Fruit fly (Drosophila melanogaster) whole organism, embryonic: ENCODE data around the gene Reepl1.

ENCODE experiments used
- Blimp-1 ChIP-seq: fragments of 200-800 bp; sonication (Bioruptor generic); optimal IDR thresholded peaks from 3 replicates; lab custom pipeline; 2018; ENCODE audit warnings: missing biosample characterization, missing genetic modification characterization, mild to moderate bottlenecking, moderate library complexity, missing genetic modification reagents
- BtbVII ChIP-seq: fragments of 200-800 bp; sonication (Bioruptor generic); optimal IDR thresholded peaks from 3 replicates; lab custom pipeline; 2017; ENCODE audit warnings: missing biosample characterization, mild to moderate bottlenecking, missing genetic modification characterization
- C15 ChIP-seq: fragments of 200-800 bp; sonication (Bioruptor generic); IDR thresholded peaks from 3 replicates; pipeline ENCODE4 v1.3.6; 2022; ENCODE audit warnings: missing biosample characterization, missing genetic modification characterization
- CG10209 ChIP-seq: fragments of 200-800 bp; sonication (Bioruptor generic); optimal IDR thresholded peaks from 3 replicates; lab custom pipeline; 2017; ENCODE audit warnings: missing biosample characterization, mild to moderate bottlenecking, missing genetic modification characterization, missing genetic modification reagents
- CG10366 ChIP-seq: fragments of 200-800 bp; sonication (Bioruptor generic); IDR thresholded peaks from 2 replicates; pipeline ENCODE4 v1.3.6; 2022; ENCODE audit warnings: missing biosample characterization, missing genetic modification characterization
- CG10654 ChIP-seq: fragments of 200-800 bp; sonication (Bioruptor generic); optimal IDR thresholded peaks from 2 replicates; lab custom pipeline; 2016; ENCODE audit warnings: missing biosample characterization, missing genetic modification characterization
- CG11247 ChIP-seq: fragments of 200-800 bp; sonication (Bioruptor generic); IDR thresholded peaks from 2 replicates; pipeline ENCODE4 v1.3.6; 2022; ENCODE audit warnings: missing biosample characterization, missing genetic modification characterization
- CG12071 ChIP-seq: fragments of 200-800 bp; sonication (Bioruptor generic); optimal IDR thresholded peaks from 3 replicates; lab custom pipeline; 2018; ENCODE audit warnings: missing biosample characterization, mild to moderate bottlenecking, missing genetic modification characterization
- CG12769 ChIP-seq: fragments of 200-800 bp; sonication (Bioruptor generic); optimal IDR thresholded peaks from 2 replicates; lab custom pipeline; 2019; ENCODE audit warnings: missing biosample characterization, mild to moderate bottlenecking, missing genetic modification characterization, moderate library complexity
- CG14965 ChIP-seq: fragments of 200-800 bp; sonication (Bioruptor generic); optimal IDR thresholded peaks from 2 replicates; lab custom pipeline; 2016; ENCODE audit warnings: missing biosample characterization, missing genetic modification characterization, borderline replicate concordance
- CG15696 ChIP-seq: fragments of 200-800 bp; sonication (Bioruptor generic); optimal IDR thresholded peaks from 2 replicates; lab custom pipeline; 2019; ENCODE audit warnings: missing biosample characterization, mild to moderate bottlenecking, missing genetic modification characterization, moderate library complexity
- CG1647 ChIP-seq: fragments of 200-800 bp; sonication (Bioruptor generic); optimal IDR thresholded peaks from 3 replicates; lab custom pipeline; 2016; ENCODE audit warnings: missing biosample characterization, missing genetic modification characterization
- CG16779 ChIP-seq: fragments of 200-800 bp; sonication (Bioruptor generic); IDR thresholded peaks from 2 replicates; pipeline ENCODE4 v1.3.6; 2022; ENCODE audit warnings: missing biosample characterization, missing genetic modification characterization
- CG17829 ChIP-seq: fragments of 200-800 bp; optimal IDR thresholded peaks from 2 replicates; lab custom pipeline; 2019; ENCODE audit warnings: missing biosample characterization, mild to moderate bottlenecking, missing genetic modification characterization, moderate library complexity
- CG18619 ChIP-seq: fragments of 200-800 bp; sonication (Bioruptor generic); optimal IDR thresholded peaks from 3 replicates; lab custom pipeline; 2017; ENCODE audit warnings: missing biosample characterization, mild to moderate bottlenecking, missing genetic modification characterization
- CG18764 ChIP-seq: fragments of 200-800 bp; sonication (Bioruptor generic); optimal IDR thresholded peaks from 3 replicates; lab custom pipeline; 2016; ENCODE audit warnings: missing biosample characterization, missing genetic modification characterization
- CG2129 ChIP-seq: fragments of 200-800 bp; sonication (Bioruptor generic); IDR thresholded peaks from 2 replicates; pipeline ENCODE4 v1.3.6; 2022; ENCODE audit warnings: missing biosample characterization, missing genetic modification characterization; ENCODE audit not compliant: partially characterized antibody
- CG2199 ChIP-seq: fragments of 200-800 bp; sonication (Bioruptor generic); IDR thresholded peaks from 3 replicates; pipeline ENCODE4 v1.3.6; 2022; ENCODE audit warnings: missing biosample characterization, missing genetic modification characterization
- CG34224 ChIP-seq: fragments of 200-800 bp; sonication (Bioruptor generic); IDR thresholded peaks from 3 replicates; pipeline ENCODE4 v1.3.6; 2022; ENCODE audit warnings: missing biosample characterization, missing genetic modification characterization; ENCODE audit not compliant: partially characterized antibody
- CG4854 ChIP-seq: fragments of 200-800 bp; sonication (Bioruptor generic); optimal IDR thresholded peaks from 2 replicates; lab custom pipeline; 2016; ENCODE audit warnings: missing biosample characterization, missing genetic modification characterization, inconsistent platforms
- CG6175 ChIP-seq: fragments of 200-800 bp; sonication (Bioruptor generic); IDR thresholded peaks from 3 replicates; pipeline ENCODE4 v1.3.6; 2022; ENCODE audit warnings: missing biosample characterization, missing genetic modification characterization
- CG6683 ChIP-seq: fragments of 200-800 bp; sonication (Bioruptor generic); optimal IDR thresholded peaks from 2 replicates; lab custom pipeline; 2017; ENCODE audit warnings: missing biosample characterization, mild to moderate bottlenecking, missing genetic modification characterization, missing genetic modification reagents
- Chrac-16 ChIP-seq: fragments of 200-800 bp; sonication (Bioruptor generic); optimal IDR thresholded peaks from 3 replicates; lab custom pipeline; 2016; ENCODE audit warnings: missing biosample characterization, missing genetic modification characterization
- D ChIP-seq, 2 experiments: fragments of 200-800 bp in 1 of 2; fragments of >200 bp in 1 of 2; sonication (Bioruptor generic) in 1 of 2; optimal IDR thresholded peaks; 2 replicates in 1 of 2; 3 replicates in 1 of 2; lab custom pipeline; 2017; ENCODE audit warnings: mild to moderate bottlenecking in 1 of 2, missing biosample characterization in 1 of 2, missing genetic modification characterization in 1 of 2, missing genetic modification reagents in 1 of 2
- H15 ChIP-seq: fragments of 200-800 bp; sonication (Bioruptor generic); IDR thresholded peaks from 3 replicates; pipeline ENCODE4 v1.3.6; 2022; ENCODE audit warnings: missing biosample characterization, missing genetic modification characterization
- Hr3 ChIP-seq: fragments of 200-800 bp; sonication (Bioruptor generic); optimal IDR thresholded peaks from 3 replicates; lab custom pipeline; 2016; ENCODE audit warnings: missing biosample characterization, missing genetic modification characterization
- Hr78 ChIP-seq, 2 experiments: fragments of 200-800 bp in 1 of 2; fragments of >200 bp in 1 of 2; sonication (Bioruptor generic) in 1 of 2; optimal IDR thresholded peaks; 2 replicates each; lab custom pipeline; 2017 to 2019; ENCODE audit warnings: missing biosample characterization in 2 of 2, missing genetic modification characterization in 2 of 2, mild to moderate bottlenecking in 1 of 2, moderate library complexity in 1 of 2
- Jarid2 ChIP-seq: fragments of 200-800 bp; sonication (Bioruptor generic); optimal IDR thresholded peaks from 3 replicates; lab custom pipeline; 2017; ENCODE audit warnings: mild to moderate bottlenecking, missing biosample characterization, missing genetic modification reagents, missing genetic modification characterization
- Lhr ChIP-seq: fragments of 200-800 bp; sonication (Bioruptor generic); optimal IDR thresholded peaks from 3 replicates; lab custom pipeline; 2017; ENCODE audit warnings: mild to moderate bottlenecking, missing biosample characterization, missing genetic modification reagents, missing genetic modification characterization
- Trl ChIP-seq, 3 experiments: fragments of >200 bp in 2 of 3; fragments of 200-800 bp in 1 of 3; sonication (Bioruptor generic) in 1 of 3; optimal IDR thresholded peaks; 2 replicates in 1 of 3; 3 replicates in 2 of 3; lab custom pipeline; 2016 to 2017; ENCODE audit warnings: missing biosample characterization in 1 of 3, missing genetic modification characterization in 1 of 3
- Usf ChIP-seq: fragments of 200-800 bp; sonication (Bioruptor generic); optimal IDR thresholded peaks from 2 replicates; lab custom pipeline; 2017; ENCODE audit warnings: missing genotype, missing biosample characterization, missing genetic modification characterization
- Xbp1 ChIP-seq: fragments of 200-800 bp; sonication (Bioruptor generic); optimal IDR thresholded peaks from 3 replicates; lab custom pipeline; 2016; ENCODE audit warnings: missing biosample characterization, mild to moderate bottlenecking, missing genetic modification characterization
- ac ChIP-seq: fragments of 200-800 bp; sonication (Bioruptor generic); optimal IDR thresholded peaks from 3 replicates; lab custom pipeline; 2017; ENCODE audit warnings: missing biosample characterization, mild to moderate bottlenecking, missing genetic modification characterization
- crol ChIP-seq: fragments of 200-800 bp; sonication (Bioruptor generic); IDR thresholded peaks from 2 replicates; pipeline ENCODE4 v1.3.6; 2022; ENCODE audit warnings: missing biosample characterization, missing genetic modification characterization
- disco-r ChIP-seq: fragments of 200-800 bp; sonication (Bioruptor generic); optimal IDR thresholded peaks from 2 replicates; lab custom pipeline; 2016; ENCODE audit warnings: missing biosample characterization, missing genetic modification characterization
- dmrt99B ChIP-seq: fragments of 200-800 bp; sonication (Bioruptor generic); optimal IDR thresholded peaks from 2 replicates; lab custom pipeline; 2018; ENCODE audit warnings: missing biosample characterization, mild to moderate bottlenecking, missing genetic modification characterization, moderate library complexity
- emc ChIP-seq: fragments of 200-800 bp; sonication (Bioruptor generic); optimal IDR thresholded peaks from 2 replicates; lab custom pipeline; 2016; ENCODE audit warnings: missing biosample characterization, missing genetic modification characterization
- eve ChIP-seq, 2 experiments: fragments of >200 bp; optimal IDR thresholded peaks; 2 replicates each; lab custom pipeline; 2017; ENCODE audit warnings: missing biosample characterization in 2 of 2, missing genetic modification characterization in 2 of 2
- gfzf ChIP-seq: fragments of 200-800 bp; sonication (Bioruptor generic); optimal IDR thresholded peaks from 2 replicates; lab custom pipeline; 2016; ENCODE audit warnings: missing biosample characterization, mild to moderate bottlenecking, missing genetic modification characterization, moderate library complexity
- her ChIP-seq: fragments of 200-800 bp; sonication (Bioruptor generic); optimal IDR thresholded peaks from 2 replicates; lab custom pipeline; 2016; ENCODE audit warnings: missing biosample characterization, missing genetic modification characterization
- hth ChIP-seq: fragments of >200 bp; optimal IDR thresholded peaks from 2 replicates; lab custom pipeline; 2017; ENCODE audit warnings: inconsistent platforms
- lab ChIP-seq: fragments of 200-800 bp; sonication (Bioruptor generic); optimal IDR thresholded peaks from 3 replicates; lab custom pipeline; 2017; ENCODE audit warnings: missing biosample characterization, missing genetic modification characterization, mild to moderate bottlenecking, moderate library complexity, missing genetic modification reagents
- luna ChIP-seq: fragments of 200-800 bp; sonication (Bioruptor generic); optimal IDR thresholded peaks from 2 replicates; lab custom pipeline; 2016; ENCODE audit warnings: missing biosample characterization, missing genetic modification characterization
- org-1 ChIP-seq: fragments of 200-800 bp; sonication (Bioruptor generic); optimal IDR thresholded peaks from 2 replicates; lab custom pipeline; 2017; ENCODE audit warnings: missing biosample characterization, missing genetic modification characterization
- pho ChIP-seq: fragments of 200-800 bp; sonication (Bioruptor generic); optimal IDR thresholded peaks from 2 replicates; lab custom pipeline; 2016; ENCODE audit warnings: missing biosample characterization, missing genetic modification characterization
- pita ChIP-seq: fragments of 200-800 bp; sonication (Bioruptor generic); optimal IDR thresholded peaks from 2 replicates; lab custom pipeline; 2017; ENCODE audit warnings: missing biosample characterization, mild to moderate bottlenecking, missing genetic modification characterization
- pros ChIP-seq: fragments of 200-800 bp; sonication (Bioruptor generic); optimal IDR thresholded peaks from 3 replicates; lab custom pipeline; 2019; ENCODE audit warnings: missing biosample characterization, mild to moderate bottlenecking, missing genetic modification characterization, moderate library complexity
- rib ChIP-seq: fragments of 200-800 bp; sonication (Bioruptor generic); IDR thresholded peaks from 2 replicates; pipeline ENCODE4 v1.3.6; 2022; ENCODE audit warnings: missing biosample characterization, missing genetic modification characterization
- run ChIP-seq: fragments of 200-800 bp; sonication (Bioruptor generic); optimal IDR thresholded peaks from 3 replicates; lab custom pipeline; 2018; ENCODE audit warnings: missing biosample characterization, mild to moderate bottlenecking, missing genetic modification characterization
- zfh2 ChIP-seq: fragments of 200-800 bp; sonication (Bioruptor generic); optimal IDR thresholded peaks from 2 replicates; lab custom pipeline; 2016; ENCODE audit warnings: missing biosample characterization, missing genetic modification characterization

Reepl1 gene

DNA sequence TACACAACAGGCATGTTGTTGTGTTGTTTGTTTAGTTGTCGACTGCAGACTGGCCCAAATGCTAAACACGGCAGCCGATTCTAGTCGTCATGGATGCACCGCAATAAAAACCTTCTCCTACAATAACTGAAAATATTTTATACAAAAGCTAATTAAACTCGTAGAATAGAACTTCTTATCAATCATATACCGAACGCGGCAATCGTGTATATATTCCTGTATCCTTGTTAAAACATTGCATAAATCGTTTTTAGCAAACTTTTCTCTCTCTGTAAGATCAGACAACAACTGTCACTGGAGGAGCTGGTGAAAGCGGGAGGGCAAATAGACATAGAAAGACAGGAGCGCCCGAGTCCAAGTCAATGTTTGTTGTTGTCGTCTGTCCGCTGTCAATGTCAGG lies 23.8 kb upstream of the Reepl1 start (continued):
- TF ChIP-seq ac (GFP tag; lab: Kevin White, UChicago) (no peak), CG6683 (GFP tag; lab: Kevin White, UChicago) (no peak), pros (no peak), org-1 (GFP tag; lab: Kevin White, UChicago) (peak; percentile 1), BtbVII (no peak), Jarid2 (no peak), CG2199 (no peak), CG4854 (GFP tag; lab: Kevin White, UChicago) (no peak), luna (no peak), hth (no peak), Hr78 (GFP tag; optimal IDR thresholded peaks at IDR 0.05; lab: Kevin White, UChicago) (no peak), CG12769 (tag; lab: Kevin White, UChicago) (no peak), D (optimal IDR thresholded peaks at IDR 0.05; lab: Kevin White, UChicago) (no peak), D (GFP tag; optimal IDR thresholded peaks at IDR 0.05; lab: Kevin White, UChicago) (peak; percentile 54), disco-r (GFP tag; lab: Kevin White, UChicago) (no peak), Hr3 (no peak), CG15696 (tag; lab: Kevin White, UChicago) (peak; percentile 37), Trl (optimal IDR thresholded peaks at IDR 0.05; lab: Kevin White, UChicago) (no peak), Trl (GFP tag; optimal IDR thresholded peaks at IDR 0.05; lab: Kevin White, UChicago) (peak; percentile 19), Lhr (GFP tag; lab: Kevin White, UChicago) (no peak), her (no peak), Blimp-1 (GFP tag; lab: Kevin White, UChicago) (peak; percentile 67), CG11247 (GFP tag; lab: Robert Waterston, UW) (no peak), pita (no peak), pho (GFP tag; lab: Kevin White, UChicago) (no peak), lab (GFP tag; lab: Kevin White, UChicago) (peak; percentile 29), CG12071 (GFP tag; lab: Kevin White, UChicago) (no peak), eve (GFP tag; optimal IDR thresholded peaks at IDR 0.05; lab: Kevin White, UChicago) (peak in 1 of 2 experiments; percentile 14), run (tag; lab: Kevin White, UChicago) (no peak), CG16779 (no peak), CG1647 (GFP tag; lab: Kevin White, UChicago) (no peak), CG34224 (GFP tag; lab: Robert Waterston, UW) (no peak), CG18764 (GFP tag; lab: Kevin White, UChicago) (no peak), dmrt99B (peak; percentile 51), zfh2 (GFP tag; lab: Kevin White, UChicago) (no peak), CG10654 (GFP tag; lab: Kevin White, UChicago) (no peak), rib (no peak), CG17829 (tag; lab: Kevin White, UChicago) (peak; percentile 39), CG10209 (GFP tag; lab: Kevin White, UChicago) (peak; percentile 31), CG6175 (GFP tag; lab: Robert Waterston, UW) (no peak), C15 (GFP tag; lab: Robert Waterston, UW) (no peak), CG18619 (GFP tag; lab: Kevin White, UChicago) (no peak), Xbp1 (GFP tag; lab: Kevin White, UChicago) (peak; percentile 31), Chrac-16 (GFP tag; lab: Kevin White, UChicago) (peak; percentile 52), gfzf (GFP tag; lab: Kevin White, UChicago) (no peak), crol (no peak), emc (no peak), CG14965 (no peak), CG10366 (GFP tag; lab: Robert Waterston, UW) (no peak), CG2129 (no peak), H15 (no peak), Usf (GFP tag; lab: Kevin White, UChicago) (no peak)
